Worm (Caenorhabditis elegans) whole organism, L2 larva: ENCODE data around the gene Y39A1A.18.

Experiments
- C34F6.9 ChIP-seq: fragments of 150-350 bp; optimal IDR thresholded peaks from 2 replicates; lab custom pipeline; 2014; ENCODE audit warnings: missing biosample characterization, missing genetic modification characterization
- R02D3.7 ChIP-seq: fragments of 150-350 bp; optimal IDR thresholded peaks from 2 replicates; lab custom pipeline; 2014; ENCODE audit warnings: missing biosample characterization, missing genetic modification characterization
- lin-13 ChIP-seq: fragments of 150-350 bp; optimal IDR thresholded peaks from 2 replicates; lab custom pipeline; 2014; ENCODE audit warnings: missing biosample characterization, missing genetic modification reagents, missing genetic modification characterization
- mdl-1 ChIP-seq, 2 experiments: fragments of 150-350 bp in 1 of 2; sonication (generic microtip) in 1 of 2; optimal IDR thresholded peaks; 2 replicates each; lab custom pipeline; 2017; ENCODE audit warnings: missing biosample characterization in 2 of 2, missing genetic modification characterization in 2 of 2
- nhr-11 ChIP-seq: fragments of 150-350 bp; optimal IDR thresholded peaks from 2 replicates; lab custom pipeline; 2014; ENCODE audit warnings: missing biosample characterization, missing genetic modification characterization
- nhr-25 ChIP-seq: fragments of 150-350 bp; sonication (generic microtip); optimal IDR thresholded peaks from 3 replicates; lab custom pipeline; 2014; ENCODE audit warnings: missing biosample characterization, missing genetic modification characterization
- snpc-4 ChIP-seq: fragments of 150-350 bp; optimal IDR thresholded peaks from 2 replicates; lab custom pipeline; 2014; ENCODE audit warnings: missing biosample characterization, missing genetic modification characterization
- ztf-4 ChIP-seq: fragments of 150-350 bp; optimal IDR thresholded peaks from 2 replicates; lab custom pipeline; 2014; ENCODE audit warnings: missing biosample characterization, missing genetic modification characterization

DNA sequence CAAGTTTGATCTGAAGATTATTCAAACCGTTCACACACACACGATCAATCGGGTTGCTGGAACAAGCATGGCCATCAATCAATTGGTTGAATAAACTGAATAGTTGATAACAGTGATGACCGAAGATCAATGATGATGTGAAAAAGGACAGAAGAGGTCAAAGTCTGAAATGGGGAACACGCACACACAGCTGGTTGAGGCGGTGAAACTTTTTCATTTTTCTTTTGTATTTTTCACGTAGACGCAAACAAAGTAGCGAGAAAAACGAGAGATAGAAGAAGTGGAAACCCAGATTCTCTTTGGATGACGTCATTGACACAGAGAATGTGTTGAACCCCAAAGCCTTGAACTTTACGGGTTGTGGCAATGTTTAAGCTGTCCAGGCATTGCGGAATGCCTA is 23.2 kb upstream of the Y39A1A.18 start:
- peak; percentile 46 for TF ChIP-seq C34F6.9 (tag; lab: Kevin White, UChicago)
- TF ChIP-seq nhr-11 (tag; lab: Kevin White, UChicago): no peak
- TF ChIP-seq nhr-25 (tag; lab: Kevin White, UChicago): peak; percentile 94
- peak; percentile 76 for TF ChIP-seq ztf-4 (tag; lab: Kevin White, UChicago)
- no peak for TF ChIP-seq R02D3.7 (tag; lab: Kevin White, UChicago)
- no peak for TF ChIP-seq mdl-1 (tag; optimal IDR thresholded peaks at IDR 0.05; lab: Kevin White, UChicago)
- TF ChIP-seq snpc-4 (tag; lab: Kevin White, UChicago): no peak
- TF ChIP-seq lin-13 (GFP tag; lab: Kevin White, UChicago): no peak
